Fruit fly (Drosophila melanogaster): ENCODE results near the gene mtgo.

The mtgo gene

DNA sequence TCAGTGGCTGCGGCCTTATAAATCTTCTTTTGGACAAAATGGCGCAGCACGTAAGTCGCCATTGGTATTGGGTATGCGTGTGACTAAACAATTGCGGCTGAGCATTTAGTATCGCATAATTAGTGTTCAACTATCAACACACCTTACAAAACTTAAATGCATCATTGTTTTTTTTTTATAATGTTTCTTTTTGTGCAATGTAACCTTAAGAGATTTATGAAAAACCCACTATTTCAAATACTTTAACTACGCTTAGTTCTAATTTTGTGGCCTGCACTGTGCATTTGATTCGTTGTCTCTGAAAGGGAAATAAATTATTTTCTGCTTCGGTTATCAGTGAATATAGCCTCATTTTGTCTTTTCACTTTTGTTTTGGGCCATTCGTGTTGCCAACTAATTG, 99.1 kb downstream of the mtgo start (continued):
- TF ChIP-seq grau (tag; optimal IDR thresholded peaks at IDR 0.05) (peak; percentile 56), CG9609 (GFP tag; optimal IDR thresholded peaks at IDR 0.05) (peak; percentile 44), gce (GFP tag; IDR thresholded peaks at IDR 0.05) (peak; percentile 33; the same call in 1 of the 3 replicates), CG15011 (GFP tag; optimal IDR thresholded peaks at IDR 0.05) (peak; percentile 27), Hsf (GFP tag; optimal IDR thresholded peaks at IDR 0.05) (peak; percentile 66), CG1603 (tag; optimal IDR thresholded peaks at IDR 0.05) (peak; percentile 56), HHEX (GFP tag; optimal IDR thresholded peaks at IDR 0.05) (peak; percentile 65), sens-2 (GFP tag; IDR thresholded peaks at IDR 0.05) (no peak), Myb (GFP tag; optimal IDR thresholded peaks at IDR 0.05) (peak; percentile 53), CG2202 (tag; optimal IDR thresholded peaks at IDR 0.05) (peak; percentile 4), gem (tag; optimal IDR thresholded peaks at IDR 0.05) (peak; percentile 83), CG9932 (GFP tag; IDR thresholded peaks at IDR 0.05) (peak; percentile 41; the same call in 1 of the 2 replicates), C15 (GFP tag; IDR thresholded peaks at IDR 0.05) (no peak), CG9437 (GFP tag; optimal IDR thresholded peaks at IDR 0.05) (peak; percentile 48), MBD-R2 (GFP tag; IDR thresholded peaks at IDR 0.05) (peak; percentile 28; the same call in 1 of the 2 replicates), Xrp1 (GFP tag; IDR thresholded peaks at IDR 0.05) (peak; percentile 73), grn (GFP tag; optimal IDR thresholded peaks at IDR 0.05) (no peak), CG8290 (GFP tag; optimal IDR thresholded peaks at IDR 0.05) (no peak), CG8290 (tag; optimal IDR thresholded peaks at IDR 0.05) (peak in 1 of 2 experiments; percentile 27), Chrac-16 (GFP tag; optimal IDR thresholded peaks at IDR 0.05) (peak; percentile 54), CG17361 (GFP tag; IDR thresholded peaks at IDR 0.05) (peak; percentile 64; the same call in 2 of the 3 replicates), CG6854 (GFP tag; optimal IDR thresholded peaks at IDR 0.05) (peak; percentile 47), Fer2 (tag; optimal IDR thresholded peaks at IDR 0.05) (peak; percentile 15), CG31441 (GFP tag; IDR thresholded peaks at IDR 0.05) (peak; percentile 66), H15 (GFP tag; IDR thresholded peaks at IDR 0.05) (0 out of 3 replicates have a peak, but pooled peaks have one; percentile 46), gcm (GFP tag; optimal IDR thresholded peaks at IDR 0.05) (peak; percentile 17), CoRest (tag; optimal IDR thresholded peaks at IDR 0.05) (peak; percentile 62), pan (optimal IDR thresholded peaks at IDR 0.05) (no peak), pan (GFP tag; optimal IDR thresholded peaks at IDR 0.05 in 1 of 2, IDR thresholded peaks at IDR 0.05 in 1 of 2) (peak in 1 of 2 experiments; percentile 71), BtbVII (GFP tag; optimal IDR thresholded peaks at IDR 0.05) (peak; percentile 69), Dad (GFP tag; optimal IDR thresholded peaks at IDR 0.05) (no peak), CG13775 (GFP tag; optimal IDR thresholded peaks at IDR 0.05) (peak; percentile 46), odd (GFP tag; optimal IDR thresholded peaks at IDR 0.05) (peak; percentile 54), Awh (GFP tag; IDR thresholded peaks at IDR 0.05) (peak; percentile 54; the same call in 1 of the 2 replicates), ci (GFP tag; IDR thresholded peaks at IDR 0.05) (peak; percentile 75), CG15073 (GFP tag; optimal IDR thresholded peaks at IDR 0.05) (no peak), dmrt99B (tag; optimal IDR thresholded peaks at IDR 0.05) (peak; percentile 78), zen (tag; optimal IDR thresholded peaks at IDR 0.05) (peak; percentile 56), nmo (GFP tag; optimal IDR thresholded peaks at IDR 0.05) (peak; percentile 63), bab2 (GFP tag; optimal IDR thresholded peaks at IDR 0.05) (peak; percentile 51), repo (GFP tag; optimal IDR thresholded peaks at IDR 0.05) (no peak), pho (GFP tag; optimal IDR thresholded peaks at IDR 0.05) (peak; percentile 31), CG17568 (GFP tag; optimal IDR thresholded peaks at IDR 0.05) (peak; percentile 57), z (GFP tag; IDR thresholded peaks at IDR 0.05) (no peak), CG13424 (tag; optimal IDR thresholded peaks at IDR 0.05) (peak; percentile 72), CG5180 (GFP tag; optimal IDR thresholded peaks at IDR 0.05) (peak; percentile 35), gsb-n (tag; optimal IDR thresholded peaks at IDR 0.05) (peak; percentile 50), danr (GFP tag; IDR thresholded peaks at IDR 0.05) (peak; percentile 45; the same call in 1 of the 2 replicates), CrebB (tag; optimal IDR thresholded peaks at IDR 0.05) (no peak), Atf6 (GFP tag; IDR thresholded peaks at IDR 0.05) (no peak; the same call in 1 of the 2 replicates), H2.0 (GFP tag; IDR thresholded peaks at IDR 0.05) (peak; percentile 62)

Measured in whole organism, embryonic.